Worm (Caenorhabditis elegans) whole organism, L4/young adult: ENCODE results near the gene C01G5.7.

Experiments used
- W03F9.2 ChIP-seq: fragments of 150-350 bp; optimal IDR thresholded peaks from 2 replicates; lab custom pipeline; 2014; ENCODE audit warnings: missing biosample characterization, missing genetic modification characterization
- dao-5 ChIP-seq: sonication (generic microtip); optimal IDR thresholded peaks from 2 replicates; lab custom pipeline; 2016; ENCODE audit warnings: missing genotype, missing genetic modification characterization, moderate library complexity, missing compliant biosample characterization
- him-1 ChIP-seq: sonication (generic microtip); optimal IDR thresholded peaks from 2 replicates; lab custom pipeline; 2016; ENCODE audit warnings: missing genotype, missing genetic modification reagents, missing genetic modification characterization, missing compliant biosample characterization

- TF ChIP-seq him-1 (no peak), W03F9.2 (no peak), dao-5 (tag; lab: Kevin White, UChicago) (no peak)
Observed at ce11 chrIV:6526522-6526921, 8.6 kb downstream of the C01G5.7 start.
